Fruit fly (Drosophila melanogaster) whole organism, embryonic: Measurements from ENCODE around the gene Sar1.
A peak's percentile ranks its signal among the peaks of the same experiment; 100 is the strongest.

Source experiments
- Adf1 ChIP-seq: fragments of 200-800 bp; sonication (Bioruptor generic); IDR thresholded peaks from 2 replicates; pipeline ENCODE4 v1.3.6; 2022; ENCODE audit warnings: missing biosample characterization, missing genetic modification characterization
- CG1024 ChIP-seq: fragments of 200-800 bp; sonication (Bioruptor generic); IDR thresholded peaks from 2 replicates; pipeline ENCODE4 v1.3.6; 2022; ENCODE audit warnings: missing biosample characterization, missing genetic modification characterization
- CG10321 ChIP-seq: fragments of 200-800 bp; sonication (Bioruptor generic); IDR thresholded peaks from 2 replicates; pipeline ENCODE4 v1.3.6; 2022; ENCODE audit warnings: missing biosample characterization, missing genetic modification characterization
- CG10431 ChIP-seq: fragments of 200-800 bp; sonication (Bioruptor generic); optimal IDR thresholded peaks from 3 replicates; lab custom pipeline; 2018; ENCODE audit warnings: missing biosample characterization, mild to moderate bottlenecking, missing genetic modification characterization
- CG12236 ChIP-seq: fragments of 200-800 bp; sonication (Bioruptor generic); optimal IDR thresholded peaks from 2 replicates; lab custom pipeline; 2016; ENCODE audit warnings: missing biosample characterization, missing genetic modification characterization
- CG12744 ChIP-seq: fragments of 200-800 bp; sonication (Bioruptor generic); optimal IDR thresholded peaks from 2 replicates; lab custom pipeline; 2016; ENCODE audit warnings: missing biosample characterization, missing genetic modification characterization
- CG13424 ChIP-seq: fragments of 200-800 bp; sonication (Bioruptor generic); optimal IDR thresholded peaks from 2 replicates; lab custom pipeline; 2019; ENCODE audit warnings: missing biosample characterization, mild to moderate bottlenecking, missing genetic modification characterization, moderate library complexity
- CG13624 ChIP-seq: fragments of 200-800 bp; sonication (Bioruptor generic); optimal IDR thresholded peaks from 2 replicates; lab custom pipeline; 2016; ENCODE audit warnings: missing biosample characterization, missing genetic modification characterization
- CG16779 ChIP-seq: fragments of 200-800 bp; sonication (Bioruptor generic); IDR thresholded peaks from 2 replicates; pipeline ENCODE4 v1.3.6; 2022; ENCODE audit warnings: missing biosample characterization, missing genetic modification characterization
- CG17802 ChIP-seq: fragments of 200-800 bp; sonication (Bioruptor generic); optimal IDR thresholded peaks from 2 replicates; lab custom pipeline; 2018; ENCODE audit warnings: missing biosample characterization, mild to moderate bottlenecking, missing genetic modification characterization, moderate library complexity
- CG17912 ChIP-seq: fragments of 200-800 bp; sonication (Bioruptor generic); optimal IDR thresholded peaks from 2 replicates; lab custom pipeline; 2018; ENCODE audit warnings: missing biosample characterization, mild to moderate bottlenecking, missing genetic modification characterization
- CG30020 ChIP-seq: fragments of 200-800 bp; optimal IDR thresholded peaks from 2 replicates; lab custom pipeline; 2019; ENCODE audit warnings: missing biosample characterization, mild to moderate bottlenecking, missing genetic modification characterization, moderate library complexity
- CG31224 ChIP-seq: fragments of 200-800 bp; sonication (Bioruptor generic); IDR thresholded peaks from 2 replicates; pipeline ENCODE4 v1.3.6; 2022; ENCODE audit warnings: missing biosample characterization, missing genetic modification characterization
- CG31365 ChIP-seq: fragments of 200-800 bp; sonication (Bioruptor generic); optimal IDR thresholded peaks from 2 replicates; lab custom pipeline; 2018; ENCODE audit warnings: missing biosample characterization, mild to moderate bottlenecking, missing genetic modification characterization
- CG31388 ChIP-seq: fragments of 200-800 bp; sonication (Bioruptor generic); optimal IDR thresholded peaks from 2 replicates; lab custom pipeline; 2016; ENCODE audit warnings: missing biosample characterization, missing genetic modification characterization
- CG33213 ChIP-seq: fragments of 200-800 bp; sonication (Bioruptor generic); optimal IDR thresholded peaks from 3 replicates; lab custom pipeline; 2016; ENCODE audit warnings: missing biosample characterization, missing genetic modification characterization
- CG34224 ChIP-seq: fragments of 200-800 bp; sonication (Bioruptor generic); IDR thresholded peaks from 3 replicates; pipeline ENCODE4 v1.3.6; 2022; ENCODE audit warnings: missing biosample characterization, missing genetic modification characterization; ENCODE audit not compliant: partially characterized antibody
- CG42726 ChIP-seq: fragments of 200-800 bp; sonication (Bioruptor generic); IDR thresholded peaks from 2 replicates; pipeline ENCODE4 v1.3.6; 2022; ENCODE audit warnings: missing biosample characterization, missing genetic modification characterization; ENCODE audit not compliant: partially characterized antibody
- CG7839 ChIP-seq: fragments of 200-800 bp; sonication (Bioruptor generic); optimal IDR thresholded peaks from 3 replicates; lab custom pipeline; 2018; ENCODE audit warnings: missing biosample characterization, mild to moderate bottlenecking, missing genetic modification characterization, moderate library complexity
- Dip2 ChIP-seq: fragments of 200-800 bp; sonication (Bioruptor generic); IDR thresholded peaks from 2 replicates; pipeline ENCODE4 v1.3.6; 2022; ENCODE audit warnings: missing biosample characterization, missing genetic modification characterization
- Dip3 ChIP-seq: fragments of 200-800 bp; sonication (Bioruptor generic); optimal IDR thresholded peaks from 3 replicates; lab custom pipeline; 2016; ENCODE audit warnings: missing biosample characterization, missing genetic modification characterization
- Gsc ChIP-seq: fragments of 200-800 bp; sonication (Bioruptor generic); IDR thresholded peaks from 2 replicates; pipeline ENCODE4 v1.3.6; 2022; ENCODE audit warnings: missing biosample characterization, missing genetic modification characterization
- HmgD ChIP-seq: fragments of 200-800 bp; sonication (Bioruptor generic); optimal IDR thresholded peaks from 3 replicates; lab custom pipeline; 2016; ENCODE audit warnings: missing biosample characterization, missing genetic modification characterization
- Hsf ChIP-seq: fragments of 200-800 bp; sonication (Bioruptor generic); optimal IDR thresholded peaks from 3 replicates; lab custom pipeline; 2016; ENCODE audit warnings: missing biosample characterization, missing genetic modification characterization
- MBD-R2 ChIP-seq: fragments of 200-800 bp; sonication (Bioruptor generic); IDR thresholded peaks from 2 replicates; pipeline ENCODE4 v1.3.6; 2022; ENCODE audit warnings: missing biosample characterization, missing genetic modification characterization
- Med ChIP-seq: fragments of 200-800 bp; sonication (Bioruptor generic); peaks from one replicate; lab custom pipeline; 2016; ENCODE audit warnings: missing biosample characterization, missing genetic modification characterization, mild to moderate bottlenecking, inconsistent platforms, moderate library complexity
- NC2β ChIP-seq: fragments of 200-800 bp; sonication (Bioruptor generic); optimal IDR thresholded peaks from 2 replicates; lab custom pipeline; 2016; ENCODE audit warnings: missing biosample characterization, missing genetic modification characterization
- Oli ChIP-seq: fragments of 200-800 bp; sonication (Bioruptor generic); optimal IDR thresholded peaks from 2 replicates; lab custom pipeline; 2018; ENCODE audit warnings: missing biosample characterization, mild to moderate bottlenecking, missing genetic modification characterization, moderate library complexity
- Opbp ChIP-seq: fragments of 200-800 bp; sonication (Bioruptor generic); IDR thresholded peaks from 3 replicates; pipeline ENCODE4 v1.3.6; 2022; ENCODE audit warnings: missing biosample characterization, missing genetic modification characterization; ENCODE audit not compliant: partially characterized antibody
- Poxn ChIP-seq: fragments of 200-800 bp; sonication (Bioruptor generic); IDR thresholded peaks from 2 replicates; pipeline ENCODE4 v1.3.6; 2022; ENCODE audit warnings: missing biosample characterization, missing genetic modification characterization
- Taf1 ChIP-seq: fragments of 200-800 bp; sonication (Bioruptor generic); IDR thresholded peaks from 2 replicates; pipeline ENCODE4 v1.3.6; 2022; ENCODE audit warnings: missing biosample characterization, missing genetic modification characterization
- ato ChIP-seq: fragments of 200-800 bp; sonication (Bioruptor generic); IDR thresholded peaks from 2 replicates; pipeline ENCODE4 v1.3.6; 2022; ENCODE audit warnings: missing biosample characterization, missing genetic modification characterization; ENCODE audit not compliant: partially characterized antibody
- bowl ChIP-seq: fragments of 200-800 bp; sonication (Bioruptor generic); IDR thresholded peaks from 2 replicates; pipeline ENCODE4 v1.3.6; 2022; ENCODE audit warnings: missing biosample characterization, missing genetic modification characterization
- br ChIP-seq: fragments of >200 bp; optimal IDR thresholded peaks from 2 replicates; lab custom pipeline; 2017
- caup ChIP-seq: fragments of 200-800 bp; sonication (Bioruptor generic); optimal IDR thresholded peaks from 3 replicates; lab custom pipeline; 2017; ENCODE audit warnings: missing biosample characterization, mild to moderate bottlenecking, missing genetic modification characterization, moderate library complexity; ENCODE audit not compliant: severe bottlenecking
- dimm ChIP-seq: fragments of 200-800 bp; sonication (Bioruptor generic); IDR thresholded peaks from 2 replicates; pipeline ENCODE4 v1.3.6; 2022; ENCODE audit warnings: missing biosample characterization, missing genetic modification characterization
- eyg ChIP-seq: fragments of 200-800 bp; sonication (Bioruptor generic); optimal IDR thresholded peaks from 3 replicates; lab custom pipeline; 2016; ENCODE audit warnings: missing biosample characterization, missing genetic modification characterization
- fd102C ChIP-seq: fragments of 200-800 bp; sonication (Bioruptor generic); optimal IDR thresholded peaks from 2 replicates; lab custom pipeline; 2018; ENCODE audit warnings: missing biosample characterization, mild to moderate bottlenecking, missing genetic modification characterization, moderate library complexity
- ftz-f1 ChIP-seq: fragments of 200-800 bp; sonication (Bioruptor generic); optimal IDR thresholded peaks from 2 replicates; lab custom pipeline; 2016; ENCODE audit warnings: missing biosample characterization, missing genetic modification characterization
- gce ChIP-seq: fragments of 200-800 bp; sonication (Bioruptor generic); IDR thresholded peaks from 3 replicates; pipeline ENCODE4 v1.3.6; 2022; ENCODE audit warnings: missing biosample characterization, missing genetic modification characterization
- her ChIP-seq: fragments of 200-800 bp; sonication (Bioruptor generic); optimal IDR thresholded peaks from 2 replicates; lab custom pipeline; 2016; ENCODE audit warnings: missing biosample characterization, missing genetic modification characterization
- kah ChIP-seq: fragments of 200-800 bp; sonication (Bioruptor generic); optimal IDR thresholded peaks from 2 replicates; lab custom pipeline; 2018; ENCODE audit warnings: missing biosample characterization, mild to moderate bottlenecking, missing genetic modification characterization
- nerfin-2 ChIP-seq: fragments of 200-800 bp; sonication (Bioruptor generic); IDR thresholded peaks from 2 replicates; pipeline ENCODE4 v1.3.6; 2022; ENCODE audit warnings: missing biosample characterization, missing genetic modification characterization; ENCODE audit not compliant: partially characterized antibody
- org-1 ChIP-seq: fragments of 200-800 bp; sonication (Bioruptor generic); optimal IDR thresholded peaks from 2 replicates; lab custom pipeline; 2017; ENCODE audit warnings: missing biosample characterization, missing genetic modification characterization
- pan ChIP-seq, 4 experiments: fragments of >200 bp in 3 of 4; fragments of 200-800 bp in 1 of 4; sonication (Bioruptor generic) in 1 of 4; optimal IDR thresholded peaks in 3 of 4; IDR thresholded peaks in 1 of 4; 2 replicates each; pipeline versions ENCODE4 v1.3.6 to Lab custom; 2017 to 2022; ENCODE audit warnings: missing biosample characterization in 2 of 4, missing genetic modification characterization in 2 of 4, mixed read lengths in 1 of 4
- pb ChIP-seq: fragments of 200-800 bp; sonication (Bioruptor generic); optimal IDR thresholded peaks from 3 replicates; lab custom pipeline; 2016; ENCODE audit warnings: missing biosample characterization, missing genetic modification characterization
- sqz ChIP-seq: fragments of 200-800 bp; sonication (Bioruptor generic); optimal IDR thresholded peaks from 3 replicates; lab custom pipeline; 2018; ENCODE audit warnings: missing biosample characterization, mild to moderate bottlenecking, missing genetic modification characterization
- stc ChIP-seq: fragments of 200-800 bp; sonication (Bioruptor generic); IDR thresholded peaks from 2 replicates; pipeline ENCODE4 v1.3.6; 2022; ENCODE audit warnings: missing biosample characterization, missing genetic modification characterization
- tgo ChIP-seq: fragments of 200-800 bp; sonication (Bioruptor generic); IDR thresholded peaks from 3 replicates; pipeline ENCODE4 v1.3.6; 2022; ENCODE audit warnings: missing biosample characterization, missing genetic modification characterization
- twi ChIP-seq: fragments of 200-800 bp; optimal IDR thresholded peaks from 2 replicates; lab custom pipeline; 2019; ENCODE audit warnings: missing biosample characterization, mild to moderate bottlenecking, missing genetic modification characterization, moderate library complexity
- zen2 ChIP-seq: fragments of 200-800 bp; sonication (Bioruptor generic); IDR thresholded peaks from 3 replicates; pipeline ENCODE4 v1.3.6; 2022; ENCODE audit warnings: missing biosample characterization, missing genetic modification characterization; ENCODE audit not compliant: partially characterized antibody

Sar1 gene

DNA sequence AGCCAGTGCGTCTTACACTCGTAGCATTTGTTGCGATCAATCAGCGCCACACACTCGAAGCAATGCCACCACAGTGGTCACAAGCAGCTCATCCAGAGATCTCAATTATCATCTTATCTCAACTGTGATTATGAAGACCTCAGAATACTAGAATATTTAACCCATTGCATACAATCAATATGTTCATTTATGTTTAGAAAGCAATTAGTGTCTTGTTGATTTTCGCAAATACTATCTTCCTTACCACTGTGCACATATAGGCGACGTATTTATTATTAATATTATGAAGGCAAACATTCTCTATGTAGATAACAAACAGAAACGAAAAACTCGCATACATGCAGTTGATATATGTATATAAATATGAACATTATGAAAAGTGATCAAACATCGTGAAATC, 2.3 kb downstream of the Sar1 start (continued):
- TF ChIP-seq ato (GFP tag; lab: Robert Waterston, UW) (no peak), kah (GFP tag; lab: Kevin White, UChicago) (peak; percentile 32), eyg (GFP tag; lab: Kevin White, UChicago) (peak; percentile 5), Gsc (GFP tag; lab: Robert Waterston, UW) (no peak), CG30020 (tag; lab: Kevin White, UChicago) (no peak), org-1 (peak; percentile 69), br (no peak), tgo (peak; percentile 75), NC2β (GFP tag; lab: Kevin White, UChicago) (peak; percentile 82), CG10321 (GFP tag; lab: Robert Waterston, UW) (no peak), her (GFP tag; lab: Kevin White, UChicago) (no peak), Adf1 (GFP tag; lab: Robert Waterston, UW) (no peak), Dip2 (GFP tag; lab: Robert Waterston, UW) (no peak), CG1024 (GFP tag; lab: Robert Waterston, UW) (peak; percentile 39; the same call in 1 of the 2 replicates), CG12744 (GFP tag; lab: Kevin White, UChicago) (peak; percentile 34), Hsf (GFP tag; lab: Kevin White, UChicago) (peak; percentile 51), CG42726 (GFP tag; lab: Robert Waterston, UW) (no peak), CG7839 (tag; lab: Kevin White, UChicago) (peak; percentile 54), sqz (GFP tag; lab: Kevin White, UChicago) (peak; percentile 36), Oli (tag; lab: Kevin White, UChicago) (peak; percentile 71), ftz-f1 (no peak), CG34224 (GFP tag; lab: Robert Waterston, UW) (no peak), nerfin-2 (GFP tag; lab: Robert Waterston, UW) (no peak), CG16779 (GFP tag; lab: Robert Waterston, UW) (no peak), CG17912 (GFP tag; lab: Kevin White, UChicago) (no peak), caup (GFP tag; lab: Kevin White, UChicago) (peak; percentile 43), fd102C (no peak), CG13424 (tag; lab: Kevin White, UChicago) (peak; percentile 72), twi (tag; lab: Kevin White, UChicago) (peak; percentile 42), CG13624 (GFP tag; lab: Kevin White, UChicago) (peak; percentile 27), CG33213 (GFP tag; lab: Kevin White, UChicago) (peak; percentile 51), CG31365 (tag; lab: Kevin White, UChicago) (peak; percentile 41), CG17802 (tag; lab: Kevin White, UChicago) (peak; percentile 63), bowl (peak; percentile 49; the same call in 1 of the 2 replicates), Med (GFP tag; lab: Kevin White, UChicago) (peak; percentile 76), CG10431 (peak; percentile 46), CG31224 (GFP tag; lab: Robert Waterston, UW) (peak; percentile 32; the same call in 1 of the 2 replicates), Poxn (GFP tag; lab: Robert Waterston, UW) (no peak), HmgD (peak; percentile 20), MBD-R2 (peak; percentile 18; the same call in 1 of the 2 replicates), Dip3 (GFP tag; lab: Kevin White, UChicago) (no peak), Opbp (GFP tag; lab: Robert Waterston, UW) (no peak), Taf1 (GFP tag; lab: Robert Waterston, UW) (no peak; the same call in 1 of the 2 replicates), gce (peak; percentile 23; the same call in 1 of the 3 replicates), pb (no peak), pan (optimal IDR thresholded peaks at IDR 0.05; lab: Kevin White, UChicago) (no peak), pan (GFP tag; optimal IDR thresholded peaks at IDR 0.05 in 1 of 2, IDR thresholded peaks at IDR 0.05 in 1 of 2) (peak in 1 of 2 experiments; percentile 85), dimm (GFP tag; lab: Robert Waterston, UW) (no peak), zen2 (GFP tag; lab: Robert Waterston, UW) (no peak), CG31388 (GFP tag; lab: Kevin White, UChicago) (peak; percentile 13), CG12236 (GFP tag; lab: Kevin White, UChicago) (peak; percentile 66), stc (GFP tag; lab: Robert Waterston, UW) (peak; percentile 62)
